Fruit fly (Drosophila melanogaster) whole organism: ENCODE measurements around the gene CG4452.

Experiments
- CG8478 ChIP-seq: fragments of >200 bp; optimal IDR thresholded peaks from 2 replicates; lab custom pipeline; 2018; ENCODE audit warnings: inconsistent platforms
- Dll ChIP-seq: fragments of >200 bp; optimal IDR thresholded peaks from 2 replicates; lab custom pipeline; 2017
- EcR ChIP-seq, 2 experiments: fragments of >200 bp; optimal IDR thresholded peaks; 2 replicates each; lab custom pipeline; 2017; ENCODE audit warnings: missing biosample characterization in 2 of 2, missing genetic modification characterization in 2 of 2, missing genetic modification reagents in 2 of 2
- pan ChIP-seq: fragments of >200 bp; optimal IDR thresholded peaks from 2 replicates; lab custom pipeline; 2017
- psq ChIP-seq: fragments of >200 bp; optimal IDR thresholded peaks from 2 replicates; lab custom pipeline; 2017
- usp ChIP-seq: fragments of >200 bp; optimal IDR thresholded peaks from 2 replicates; lab custom pipeline; 2017; ENCODE audit warnings: missing biosample characterization, missing genetic modification characterization, mixed read lengths

DNA sequence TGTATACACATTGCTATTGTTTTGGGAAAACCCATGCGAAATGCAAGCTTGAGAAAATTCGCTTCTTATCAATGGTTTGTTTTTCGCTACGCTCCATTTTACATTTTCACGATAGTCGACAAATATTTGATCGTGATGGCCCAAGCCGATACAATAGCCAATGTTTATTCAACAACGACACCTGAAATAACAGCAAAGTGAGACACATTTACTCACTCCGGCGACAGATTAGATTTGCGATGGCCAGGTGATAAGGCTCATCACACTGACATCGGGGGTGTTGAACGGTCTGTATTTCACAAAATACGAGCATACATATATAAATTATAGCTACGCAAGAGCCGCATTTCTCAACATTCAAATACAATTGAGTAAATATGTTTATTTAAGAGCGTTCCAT lies 30.0 kb downstream of the CG4452 start:
- TF ChIP-seq EcR (GFP tag; optimal IDR thresholded peaks at IDR 0.05; lab: Kevin White, UChicago), result no peak
- TF ChIP-seq CG8478 (lab: Kevin White, UChicago), result no peak
- no peak for TF ChIP-seq usp
- no peak for TF ChIP-seq pan
- TF ChIP-seq psq, result no peak
- TF ChIP-seq Dll (lab: Kevin White, UChicago), result no peak
